Worm (Caenorhabditis elegans) whole organism, L4 larva: ENCODE measurements around the gene micu-1.

ENCODE experiments used
- F37D6.2 ChIP-seq: sonication (generic microtip); optimal IDR thresholded peaks from 2 replicates; lab custom pipeline; 2016; ENCODE audit warnings: mild to moderate bottlenecking, missing genetic modification characterization, missing compliant biosample characterization
- Y48G9A.11 ChIP-seq: fragments of 200-800 bp; sonication (Bioruptor generic); IDR thresholded peaks from 2 replicates; pipeline ENCODE4 v1.3.6; 2022; ENCODE audit warnings: missing genetic modification reagents, missing genetic modification characterization, missing compliant biosample characterization
- Y75B8A.6 ChIP-seq: fragments of 200-800 bp; sonication (Bioruptor generic); IDR thresholded peaks from 2 replicates; pipeline ENCODE4 v1.3.6; 2022; ENCODE audit warnings: missing genetic modification reagents, missing genetic modification characterization, missing compliant biosample characterization
- aha-1 ChIP-seq: fragments of 150-350 bp; peaks from one replicate; lab custom pipeline; 2014; ENCODE audit warnings: missing biosample characterization, missing genetic modification characterization
- ama-1 ChIP-seq: fragments of 150-350 bp; optimal IDR thresholded peaks from 2 replicates; lab custom pipeline; 2014; ENCODE audit warnings: inconsistent platforms, mixed read lengths
- ceh-20 ChIP-seq: fragments of 200-800 bp; sonication (Bioruptor generic); IDR thresholded peaks from 2 replicates; pipeline ENCODE4 v1.3.6; 2022; ENCODE audit warnings: missing genetic modification reagents, missing genetic modification characterization, missing compliant biosample characterization
- ceh-44 ChIP-seq: fragments of 200-800 bp; sonication (Bioruptor generic); IDR thresholded peaks from 2 replicates; pipeline ENCODE4 v1.3.6; 2022; ENCODE audit warnings: missing genetic modification reagents, missing genetic modification characterization, missing compliant biosample characterization
- ces-1 ChIP-seq: fragments of 150-350 bp; sonication (generic microtip); optimal IDR thresholded peaks from 4 replicates; lab custom pipeline; 2014; ENCODE audit warnings: missing biosample characterization, missing genetic modification reagents, missing genetic modification characterization
- ctbp-1 ChIP-seq: fragments of 200-800 bp; sonication (Bioruptor generic); IDR thresholded peaks from 2 replicates; pipeline ENCODE4 v1.3.6; 2022; ENCODE audit warnings: missing genetic modification reagents, missing genetic modification characterization, missing compliant biosample characterization
- daf-12 ChIP-seq: fragments of 150-350 bp; optimal IDR thresholded peaks from 2 replicates; lab custom pipeline; 2014; ENCODE audit warnings: missing biosample characterization, missing genetic modification reagents, missing genetic modification characterization
- daf-16 ChIP-seq, 3 experiments: sonication (generic microtip); optimal IDR thresholded peaks; 2 replicates each; lab custom pipeline; 2016 to 2017; ENCODE audit warnings: missing genetic modification characterization in 3 of 3, missing genetic modification reagents in 3 of 3, mild to moderate bottlenecking in 2 of 3, missing compliant biosample characterization in 2 of 3, missing biosample characterization in 1 of 3, moderate library complexity in 1 of 3
- dmd-6 ChIP-seq: fragments of 200-800 bp; sonication (Bioruptor generic); IDR thresholded peaks from 2 replicates; pipeline ENCODE4 v1.3.6; 2022; ENCODE audit warnings: missing genetic modification reagents, missing genetic modification characterization, missing compliant biosample characterization
- dpl-1 ChIP-seq: fragments of 150-350 bp; optimal IDR thresholded peaks from 2 replicates; lab custom pipeline; 2014; ENCODE audit warnings: missing biosample characterization, missing genetic modification reagents, missing genetic modification characterization
- dve-1 ChIP-seq: sonication (generic microtip); optimal IDR thresholded peaks from 2 replicates; lab custom pipeline; 2017; ENCODE audit warnings: antibody characterized with exemption, mild to moderate bottlenecking, missing genetic modification characterization, missing compliant biosample characterization; ENCODE audit not compliant: insufficient read depth
- fkh-10 ChIP-seq: fragments of 150-350 bp; optimal IDR thresholded peaks from 2 replicates; lab custom pipeline; 2014; ENCODE audit warnings: missing biosample characterization, missing genetic modification reagents, missing genetic modification characterization
- hif-1 ChIP-seq, 2 experiments: sonication (generic microtip); optimal IDR thresholded peaks; 2 replicates each; lab custom pipeline; 2016 to 2017; ENCODE audit warnings: missing compliant biosample characterization in 2 of 2, missing genetic modification characterization in 2 of 2, missing genetic modification reagents in 2 of 2, missing genotype in 2 of 2, mild to moderate bottlenecking in 1 of 2
- hlh-11 ChIP-seq: fragments of 200-800 bp; sonication (Bioruptor generic); optimal IDR thresholded peaks from 2 replicates; lab custom pipeline; 2018; ENCODE audit warnings: mild to moderate bottlenecking, missing genetic modification characterization, missing compliant biosample characterization
- hlh-30 ChIP-seq: sonication (generic microtip); optimal IDR thresholded peaks from 2 replicates; lab custom pipeline; 2017; ENCODE audit warnings: antibody characterized with exemption, mild to moderate bottlenecking, missing genetic modification characterization, missing compliant biosample characterization; ENCODE audit not compliant: insufficient read depth
- hmg-1.1 ChIP-seq: fragments of 200-800 bp; sonication (Bioruptor generic); IDR thresholded peaks from 2 replicates; pipeline ENCODE4 v1.3.6; 2022; ENCODE audit warnings: missing genetic modification reagents, missing genetic modification characterization, missing compliant biosample characterization
- lin-13 ChIP-seq: fragments of 150-350 bp; optimal IDR thresholded peaks from 2 replicates; lab custom pipeline; 2014; ENCODE audit warnings: missing biosample characterization, missing genetic modification reagents, missing genetic modification characterization
- lin-15B ChIP-seq: fragments of 150-350 bp; sonication (generic microtip); optimal IDR thresholded peaks from 3 replicates; lab custom pipeline; 2014; ENCODE audit warnings: missing biosample characterization, missing genetic modification characterization
- lin-38 ChIP-seq: fragments of 200-800 bp; sonication (Bioruptor generic); IDR thresholded peaks from 2 replicates; pipeline ENCODE4 v1.3.6; 2022; ENCODE audit warnings: missing genetic modification reagents, missing genetic modification characterization, missing compliant biosample characterization
- lsy-2 ChIP-seq, 2 experiments: fragments of 150-350 bp in 1 of 2; sonication (generic microtip) in 1 of 2; optimal IDR thresholded peaks; 2 replicates each; lab custom pipeline; 2014 to 2017; ENCODE audit warnings: missing biosample characterization in 2 of 2, missing genetic modification characterization in 2 of 2
- mep-1 ChIP-seq: fragments of 150-350 bp; sonication (generic microtip); optimal IDR thresholded peaks from 3 replicates; lab custom pipeline; 2014; ENCODE audit warnings: missing biosample characterization, missing genetic modification characterization
- mes-2 ChIP-seq: sonication (generic microtip); optimal IDR thresholded peaks from 2 replicates; lab custom pipeline; 2016; ENCODE audit warnings: missing genotype, mild to moderate bottlenecking, missing genetic modification characterization, missing compliant biosample characterization; ENCODE audit not compliant: poor library complexity, severe bottlenecking
- mxl-3 ChIP-seq: fragments of 200-800 bp; sonication (Bioruptor generic); optimal IDR thresholded peaks from 2 replicates; lab custom pipeline; 2018; ENCODE audit warnings: mild to moderate bottlenecking, missing genetic modification characterization, missing compliant biosample characterization
- nhr-102 ChIP-seq: sonication (generic microtip); optimal IDR thresholded peaks from 2 replicates; lab custom pipeline; 2016; ENCODE audit warnings: mild to moderate bottlenecking, missing genetic modification characterization, moderate library complexity, missing compliant biosample characterization
- nhr-28 ChIP-seq: fragments of 150-350 bp; optimal IDR thresholded peaks from 2 replicates; lab custom pipeline; 2014; ENCODE audit warnings: missing biosample characterization, missing genetic modification characterization
- nhr-41 ChIP-seq: fragments of 200-800 bp; sonication (Bioruptor generic); IDR thresholded peaks from 2 replicates; pipeline ENCODE4 v1.3.6; 2022; ENCODE audit warnings: missing genetic modification reagents, missing genetic modification characterization, missing compliant biosample characterization
- nhr-48 ChIP-seq: sonication (generic microtip); optimal IDR thresholded peaks from 2 replicates; lab custom pipeline; 2016; ENCODE audit warnings: mild to moderate bottlenecking, missing genetic modification characterization, missing compliant biosample characterization
- nhr-6 ChIP-seq: fragments of 150-350 bp; optimal IDR thresholded peaks from 2 replicates; lab custom pipeline; 2014; ENCODE audit warnings: missing biosample characterization, missing genetic modification characterization
- nhr-76 ChIP-seq: fragments of 150-350 bp; optimal IDR thresholded peaks from 2 replicates; lab custom pipeline; 2014; ENCODE audit warnings: missing biosample characterization, missing genetic modification characterization
- nhr-77 ChIP-seq: fragments of 150-350 bp; optimal IDR thresholded peaks from 2 replicates; lab custom pipeline; 2014; ENCODE audit warnings: missing biosample characterization, missing genetic modification characterization
- rbr-2 ChIP-seq: sonication (generic microtip); optimal IDR thresholded peaks from 2 replicates; lab custom pipeline; 2016; ENCODE audit warnings: missing genotype, missing genetic modification characterization, missing compliant biosample characterization
- saeg-2 ChIP-seq: fragments of 200-800 bp; sonication (Bioruptor generic); IDR thresholded peaks from 2 replicates; pipeline ENCODE4 v1.3.6; 2022; ENCODE audit warnings: missing genetic modification reagents, missing genetic modification characterization, missing compliant biosample characterization
- set-16 ChIP-seq: fragments of 200-800 bp; sonication (Bioruptor generic); IDR thresholded peaks from 2 replicates; pipeline ENCODE4 v1.3.6; 2022; ENCODE audit warnings: missing genetic modification reagents, missing genetic modification characterization, missing compliant biosample characterization
- spr-3 ChIP-seq: fragments of 200-800 bp; sonication (Bioruptor generic); optimal IDR thresholded peaks from 2 replicates; lab custom pipeline; 2018; ENCODE audit warnings: mild to moderate bottlenecking, missing genetic modification characterization, missing compliant biosample characterization
- tra-1 ChIP-seq: fragments of 200-800 bp; sonication (Bioruptor generic); IDR thresholded peaks from 2 replicates; pipeline ENCODE4 v1.3.6; 2022; ENCODE audit warnings: missing genetic modification reagents, missing genetic modification characterization, missing compliant biosample characterization
- unc-130 ChIP-seq: sonication (generic microtip); optimal IDR thresholded peaks from 2 replicates; lab custom pipeline; 2016; ENCODE audit warnings: missing genetic modification reagents, missing genetic modification characterization, missing compliant biosample characterization
- zfp-3 ChIP-seq: fragments of 200-800 bp; sonication (Bioruptor generic); conservative IDR thresholded peaks from 2 replicates; pipeline ENCODE4 v1.3.6; 2022; ENCODE audit warnings: missing genetic modification reagents, missing genetic modification characterization, missing compliant biosample characterization
- ztf-11 ChIP-seq: fragments of 150-350 bp; optimal IDR thresholded peaks from 2 replicates; lab custom pipeline; 2014; ENCODE audit warnings: missing biosample characterization, missing genetic modification characterization
- ztf-7 ChIP-seq: fragments of 150-350 bp; optimal IDR thresholded peaks from 2 replicates; lab custom pipeline; 2014; ENCODE audit warnings: missing biosample characterization, missing genetic modification characterization

The micu-1 gene

ce11 chrIV:13297746-13298145 is at the start of gene micu-1, which contains the start of gene Y67H2A.2:
TSS of gene micu-1 (plus strand) at chrIV:13297926.
TSS of gene Y67H2A.2 (minus strand) at chrIV:13297819.
- TF ChIP-seq mes-2 (tag; lab: Kevin White, UChicago) (peak; percentile 83), dpl-1 (GFP tag; lab: Kevin White, UChicago) (peak; percentile 40), nhr-6 (peak; percentile 7), rbr-2 (tag; lab: Kevin White, UChicago) (peak; percentile 60), fkh-10 (GFP tag; lab: Kevin White, UChicago) (peak; percentile 62), mep-1 (peak; percentile 57), nhr-28 (tag; lab: Kevin White, UChicago) (peak; percentile 23), mxl-3 (GFP tag; lab: Kevin White, UChicago) (peak; percentile 38), lin-15B (tag; lab: Kevin White, UChicago) (no peak), nhr-41 (no peak), ceh-20 (GFP tag; lab: Robert Waterston, UW) (0 out of 2 replicates have a peak, but pooled peaks have one; percentile 34), nhr-77 (tag; lab: Kevin White, UChicago) (peak; percentile 18), nhr-48 (peak; percentile 16), Y48G9A.11 (GFP tag; lab: Robert Waterston, UW) (no peak), unc-130 (GFP tag; lab: Kevin White, UChicago) (peak; percentile 11), Y75B8A.6 (GFP tag; lab: Robert Waterston, UW) (no peak), nhr-102 (tag; lab: Kevin White, UChicago) (peak; percentile 45), aha-1 (tag; lab: Kevin White, UChicago) (peak; percentile 98), ama-1 (lab: Kevin White, UChicago) (no peak), nhr-76 (tag; lab: Kevin White, UChicago) (no peak), ztf-11 (tag; lab: Kevin White, UChicago) (no peak), ces-1 (peak; percentile 24), hlh-30 (tag; lab: Kevin White, UChicago) (peak; percentile 45), zfp-3 (peak; percentile 25; the same call in 1 of the 2 replicates), lin-38 (GFP tag; lab: Robert Waterston, UW) (peak; percentile 99), hmg-1.1 (GFP tag; lab: Robert Waterston, UW) (peak; percentile 70), daf-16 (GFP tag; optimal IDR thresholded peaks at IDR 0.05; lab: Kevin White, UChicago) (no peak), daf-16 (tag; optimal IDR thresholded peaks at IDR 0.05; lab: Kevin White, UChicago) (peak; percentile 20), dmd-6 (GFP tag; lab: Robert Waterston, UW) (peak; percentile 57), hif-1 (tag; optimal IDR thresholded peaks at IDR 0.05; lab: Kevin White, UChicago) (peak in 1 of 2 experiments; percentile 29), tra-1 (GFP tag; lab: Robert Waterston, UW) (no peak), lin-13 (GFP tag; lab: Kevin White, UChicago) (peak; percentile 0), saeg-2 (GFP tag; lab: Robert Waterston, UW) (no peak), ztf-7 (tag; lab: Kevin White, UChicago) (peak; percentile 85), daf-12 (no peak), set-16 (GFP tag; lab: Robert Waterston, UW) (no peak), F37D6.2 (peak; percentile 5), ctbp-1 (GFP tag; lab: Robert Waterston, UW) (0 out of 2 replicates have a peak, but pooled peaks have one; percentile 42), hlh-11 (tag; lab: Kevin White, UChicago) (peak; percentile 49), lsy-2 (tag; optimal IDR thresholded peaks at IDR 0.05; lab: Kevin White, UChicago) (peak; percentile 38 to 73), ceh-44 (0 out of 2 replicates have a peak, but pooled peaks have one; percentile 42), dve-1 (tag; lab: Kevin White, UChicago) (peak; percentile 31), spr-3 (GFP tag; lab: Kevin White, UChicago) (peak; percentile 41)
